Fruit fly (Drosophila melanogaster): ENCODE results near the gene Ssl1.

The Ssl1 gene

dm6 chr3L:22894689-22895283 is 15.9 kb downstream of the Ssl1 start:
- TF ChIP-seq Bteb2 (GFP tag; optimal IDR thresholded peaks at IDR 0.05) (no peak), CG6272 (GFP tag; IDR thresholded peaks at IDR 0.05) (no peak), cas (GFP tag; IDR thresholded peaks at IDR 0.05) (no peak), Fer3 (tag; optimal IDR thresholded peaks at IDR 0.05) (no peak), CG6689 (GFP tag; IDR thresholded peaks at IDR 0.05) (no peak), Eip74EF (GFP tag; optimal IDR thresholded peaks at IDR 0.05) (no peak), Med (GFP tag) (peak; percentile 60), crol (GFP tag; IDR thresholded peaks at IDR 0.05) (peak; percentile 90), hkb (optimal IDR thresholded peaks at IDR 0.05) (peak; percentile 13), hkb (GFP tag; IDR thresholded peaks at IDR 0.05) (no peak), lola (GFP tag; optimal IDR thresholded peaks at IDR 0.05) (peak in 1 of 3 experiments; percentile 53), CG7786 (GFP tag; optimal IDR thresholded peaks at IDR 0.05) (no peak), Hand (GFP tag; optimal IDR thresholded peaks at IDR 0.05) (no peak), CG12155 (GFP tag; optimal IDR thresholded peaks at IDR 0.05) (no peak), CG13775 (GFP tag; optimal IDR thresholded peaks at IDR 0.05) (no peak), CG10321 (GFP tag; IDR thresholded peaks at IDR 0.05) (no peak), onecut (GFP tag; IDR thresholded peaks at IDR 0.05) (0 out of 2 replicates have a peak, but pooled peaks have one; percentile 21), Abd-B (GFP tag; optimal IDR thresholded peaks at IDR 0.05) (peak; percentile 37), CG17361 (GFP tag; IDR thresholded peaks at IDR 0.05) (peak; percentile 21; the same call in 1 of the 3 replicates), Hmr (GFP tag; optimal IDR thresholded peaks at IDR 0.05) (peak; percentile 11), rib (GFP tag; IDR thresholded peaks at IDR 0.05) (no peak), dysf (GFP tag; IDR thresholded peaks at IDR 0.05) (no peak), CG8478 (optimal IDR thresholded peaks at IDR 0.05) (peak; percentile 90), sna (GFP tag; IDR thresholded peaks at IDR 0.05; ENCODE audit: partially characterized antibody) (no peak), ind (GFP tag; optimal IDR thresholded peaks at IDR 0.05) (no peak), Nf-YA (GFP tag; IDR thresholded peaks at IDR 0.05) (no peak), CG31441 (GFP tag; IDR thresholded peaks at IDR 0.05) (no peak), CG8089 (GFP tag; optimal IDR thresholded peaks at IDR 0.05) (no peak), CG16813 (GFP tag; IDR thresholded peaks at IDR 0.05; ENCODE audit: partially characterized antibody) (no peak), pfk (GFP tag; optimal IDR thresholded peaks at IDR 0.05) (peak; percentile 46), Lhr (GFP tag; optimal IDR thresholded peaks at IDR 0.05) (peak; percentile 35), ems (GFP tag; optimal IDR thresholded peaks at IDR 0.05) (no peak), CTCF (GFP tag; optimal IDR thresholded peaks at IDR 0.05) (peak; percentile 46), dmrt99B (tag; optimal IDR thresholded peaks at IDR 0.05) (no peak), sens (GFP tag) (peak; percentile 25), exex (tag; optimal IDR thresholded peaks at IDR 0.05) (no peak), pan (optimal IDR thresholded peaks at IDR 0.05) (no peak), pan (GFP tag; optimal IDR thresholded peaks at IDR 0.05 in 1 of 2, IDR thresholded peaks at IDR 0.05 in 1 of 2) (no peak), sima (GFP tag; optimal IDR thresholded peaks at IDR 0.05) (no peak), trh (GFP tag; optimal IDR thresholded peaks at IDR 0.05) (no peak), chinmo (GFP tag; IDR thresholded peaks at IDR 0.05; ENCODE audit: partially characterized antibody) (0 out of 4 replicates have a peak, but pooled peaks have one; percentile 41)

dm6 chr3L:22898444-22898843 is 19.6 kb downstream of the Ssl1 start, which contains the start of gene CG11131:
CG11131 (plus strand) TSS chr3L:22898744.
- TF ChIP-seq Meics (GFP tag; optimal IDR thresholded peaks at IDR 0.05): no peak
- no peak for TF ChIP-seq CG6272 (GFP tag; IDR thresholded peaks at IDR 0.05)
- no peak for TF ChIP-seq CG9817 (tag; optimal IDR thresholded peaks at IDR 0.05)
- no peak for TF ChIP-seq CG18599 (GFP tag; optimal IDR thresholded peaks at IDR 0.05)
